Fruit fly (Drosophila melanogaster) whole organism, embryonic: ENCODE measurements around the gene Est-Q.

ENCODE experiments used
- Adf1 ChIP-seq: fragments of 200-800 bp; sonication (Bioruptor generic); IDR thresholded peaks from 2 replicates; pipeline ENCODE4 v1.3.6; 2022; ENCODE audit warnings: missing biosample characterization, missing genetic modification characterization
- Asciz ChIP-seq: fragments of 200-800 bp; sonication (Bioruptor generic); optimal IDR thresholded peaks from 2 replicates; lab custom pipeline; 2017; ENCODE audit warnings: missing biosample characterization, mild to moderate bottlenecking, missing genetic modification characterization, missing genetic modification reagents
- Bdp1 ChIP-seq: fragments of 200-800 bp; sonication (Bioruptor generic); optimal IDR thresholded peaks from 3 replicates; lab custom pipeline; 2016; ENCODE audit warnings: missing biosample characterization, missing genetic modification characterization
- CG10147 ChIP-seq: fragments of 200-800 bp; sonication (Bioruptor generic); optimal IDR thresholded peaks from 2 replicates; lab custom pipeline; 2019; ENCODE audit warnings: missing biosample characterization, mild to moderate bottlenecking, missing genetic modification characterization, moderate library complexity
- CG1024 ChIP-seq: fragments of 200-800 bp; sonication (Bioruptor generic); IDR thresholded peaks from 2 replicates; pipeline ENCODE4 v1.3.6; 2022; ENCODE audit warnings: missing biosample characterization, missing genetic modification characterization
- CG10431 ChIP-seq: fragments of 200-800 bp; sonication (Bioruptor generic); optimal IDR thresholded peaks from 3 replicates; lab custom pipeline; 2018; ENCODE audit warnings: missing biosample characterization, mild to moderate bottlenecking, missing genetic modification characterization
- CG10462 ChIP-seq: fragments of 200-800 bp; sonication (Bioruptor generic); optimal IDR thresholded peaks from 2 replicates; lab custom pipeline; 2016; ENCODE audit warnings: missing biosample characterization, missing genetic modification characterization
- CG11695 ChIP-seq: fragments of 200-800 bp; sonication (Bioruptor generic); IDR thresholded peaks from 3 replicates; pipeline ENCODE4 v1.3.6; 2022; ENCODE audit warnings: missing biosample characterization, missing genetic modification characterization
- CG12769 ChIP-seq: fragments of 200-800 bp; sonication (Bioruptor generic); optimal IDR thresholded peaks from 2 replicates; lab custom pipeline; 2019; ENCODE audit warnings: missing biosample characterization, mild to moderate bottlenecking, missing genetic modification characterization, moderate library complexity
- CG13775 ChIP-seq: fragments of 200-800 bp; sonication (Bioruptor generic); optimal IDR thresholded peaks from 3 replicates; lab custom pipeline; 2017; ENCODE audit warnings: missing biosample characterization, mild to moderate bottlenecking, missing genetic modification characterization
- CG15601 ChIP-seq: fragments of 200-800 bp; sonication (Bioruptor generic); optimal IDR thresholded peaks from 3 replicates; lab custom pipeline; 2019; ENCODE audit warnings: missing biosample characterization, mild to moderate bottlenecking, missing genetic modification characterization, moderate library complexity
- CG17385 ChIP-seq: fragments of 200-800 bp; sonication (Bioruptor generic); optimal IDR thresholded peaks from 3 replicates; lab custom pipeline; 2018; ENCODE audit warnings: missing biosample characterization, mild to moderate bottlenecking, missing genetic modification characterization
- CG17802 ChIP-seq: fragments of 200-800 bp; sonication (Bioruptor generic); optimal IDR thresholded peaks from 2 replicates; lab custom pipeline; 2018; ENCODE audit warnings: missing biosample characterization, mild to moderate bottlenecking, missing genetic modification characterization, moderate library complexity
- CG1792 ChIP-seq: fragments of 200-800 bp; sonication (Bioruptor generic); optimal IDR thresholded peaks from 2 replicates; lab custom pipeline; 2016; ENCODE audit warnings: missing biosample characterization, missing genetic modification characterization
- CG18764 ChIP-seq: fragments of 200-800 bp; sonication (Bioruptor generic); optimal IDR thresholded peaks from 3 replicates; lab custom pipeline; 2016; ENCODE audit warnings: missing biosample characterization, missing genetic modification characterization
- CG2116 ChIP-seq: fragments of 200-800 bp; sonication (Bioruptor generic); optimal IDR thresholded peaks from 3 replicates; lab custom pipeline; 2018; ENCODE audit warnings: missing biosample characterization, mild to moderate bottlenecking, missing genetic modification characterization
- CG2120 ChIP-seq: fragments of 200-800 bp; sonication (Bioruptor generic); optimal IDR thresholded peaks from 3 replicates; lab custom pipeline; 2016; ENCODE audit warnings: missing biosample characterization, missing genetic modification characterization
- CG30403 ChIP-seq: fragments of 200-800 bp; sonication (Bioruptor generic); optimal IDR thresholded peaks from 3 replicates; lab custom pipeline; 2016; ENCODE audit warnings: missing biosample characterization, missing genetic modification characterization
- CG31441 ChIP-seq: fragments of 200-800 bp; sonication (Bioruptor generic); IDR thresholded peaks from 2 replicates; pipeline ENCODE4 v1.3.6; 2022; ENCODE audit warnings: missing biosample characterization, missing genetic modification characterization
- CG32532 ChIP-seq: fragments of 200-800 bp; sonication (Bioruptor generic); IDR thresholded peaks from 2 replicates; pipeline ENCODE4 v1.3.6; 2022; ENCODE audit warnings: missing biosample characterization, missing genetic modification characterization
- CG34224 ChIP-seq: fragments of 200-800 bp; sonication (Bioruptor generic); IDR thresholded peaks from 3 replicates; pipeline ENCODE4 v1.3.6; 2022; ENCODE audit warnings: missing biosample characterization, missing genetic modification characterization; ENCODE audit not compliant: partially characterized antibody
- CG6175 ChIP-seq: fragments of 200-800 bp; sonication (Bioruptor generic); IDR thresholded peaks from 3 replicates; pipeline ENCODE4 v1.3.6; 2022; ENCODE audit warnings: missing biosample characterization, missing genetic modification characterization
- CG8478 ChIP-seq: fragments of >200 bp; optimal IDR thresholded peaks from 2 replicates; lab custom pipeline; 2018
- CG9215 ChIP-seq: fragments of 200-800 bp; sonication (Bioruptor generic); IDR thresholded peaks from 2 replicates; pipeline ENCODE4 v1.3.6; 2022; ENCODE audit warnings: missing biosample characterization, missing genetic modification characterization
- CTCF ChIP-seq: fragments of 200-800 bp; sonication (Bioruptor generic); optimal IDR thresholded peaks from 2 replicates; lab custom pipeline; 2017; ENCODE audit warnings: missing biosample characterization, mild to moderate bottlenecking, missing genetic modification characterization, moderate library complexity
- D19B ChIP-seq: fragments of 200-800 bp; sonication (Bioruptor generic); optimal IDR thresholded peaks from 2 replicates; lab custom pipeline; 2017; ENCODE audit warnings: missing biosample characterization, mild to moderate bottlenecking, missing genetic modification characterization
- Doc2 ChIP-seq: fragments of 200-800 bp; sonication (Bioruptor generic); IDR thresholded peaks from 2 replicates; pipeline ENCODE4 v1.3.6; 2022; ENCODE audit warnings: missing biosample characterization, missing genetic modification characterization
- Dref ChIP-seq: fragments of 200-800 bp; sonication (Bioruptor generic); IDR thresholded peaks from 2 replicates; pipeline ENCODE4 v1.3.6; 2022; ENCODE audit warnings: missing biosample characterization, missing genetic modification characterization
- ERR ChIP-seq: fragments of 200-800 bp; sonication (Bioruptor generic); optimal IDR thresholded peaks from 2 replicates; lab custom pipeline; 2016; ENCODE audit warnings: missing biosample characterization, missing genetic modification characterization
- Fer1 ChIP-seq: fragments of 200-800 bp; sonication (Bioruptor generic); optimal IDR thresholded peaks from 2 replicates; lab custom pipeline; 2017; ENCODE audit warnings: missing biosample characterization, mild to moderate bottlenecking, missing genetic modification characterization
- HmgD ChIP-seq: fragments of 200-800 bp; sonication (Bioruptor generic); optimal IDR thresholded peaks from 3 replicates; lab custom pipeline; 2016; ENCODE audit warnings: missing biosample characterization, missing genetic modification characterization
- Lhr ChIP-seq: fragments of 200-800 bp; sonication (Bioruptor generic); optimal IDR thresholded peaks from 3 replicates; lab custom pipeline; 2017; ENCODE audit warnings: mild to moderate bottlenecking, missing biosample characterization, missing genetic modification reagents, missing genetic modification characterization
- Myb ChIP-seq: fragments of 200-800 bp; sonication (Bioruptor generic); optimal IDR thresholded peaks from 2 replicates; lab custom pipeline; 2016; ENCODE audit warnings: missing biosample characterization, missing genetic modification characterization
- NK7.1 ChIP-seq: fragments of 200-800 bp; sonication (Bioruptor generic); optimal IDR thresholded peaks from 3 replicates; lab custom pipeline; 2016; ENCODE audit warnings: missing biosample characterization, missing genetic modification characterization
- Ravus ChIP-seq: fragments of 200-800 bp; sonication (Bioruptor generic); IDR thresholded peaks from 2 replicates; pipeline ENCODE4 v1.3.6; 2022; ENCODE audit warnings: missing biosample characterization, missing genetic modification characterization
- ab ChIP-seq: fragments of 200-800 bp; sonication (Bioruptor generic); optimal IDR thresholded peaks from 2 replicates; lab custom pipeline; 2016; ENCODE audit warnings: missing biosample characterization, missing genetic modification characterization
- bowl ChIP-seq: fragments of 200-800 bp; sonication (Bioruptor generic); IDR thresholded peaks from 2 replicates; pipeline ENCODE4 v1.3.6; 2022; ENCODE audit warnings: missing biosample characterization, missing genetic modification characterization
- br ChIP-seq: fragments of >200 bp; optimal IDR thresholded peaks from 2 replicates; lab custom pipeline; 2017
- cas ChIP-seq: fragments of 200-800 bp; sonication (Bioruptor generic); IDR thresholded peaks from 2 replicates; pipeline ENCODE4 v1.3.6; 2022; ENCODE audit warnings: missing biosample characterization, missing genetic modification characterization
- crp ChIP-seq, 2 experiments: fragments of 200-800 bp; sonication (Bioruptor generic); optimal IDR thresholded peaks; 2 replicates in 1 of 2; 3 replicates in 1 of 2; lab custom pipeline; 2017; ENCODE audit warnings: missing biosample characterization in 2 of 2, missing genetic modification characterization in 2 of 2, mild to moderate bottlenecking in 1 of 2, moderate library complexity in 1 of 2
- da ChIP-seq: fragments of 200-800 bp; sonication (Bioruptor generic); optimal IDR thresholded peaks from 2 replicates; lab custom pipeline; 2016; ENCODE audit warnings: missing biosample characterization, missing genetic modification characterization
- dpn ChIP-seq, 2 experiments: fragments of 200-800 bp; sonication (Bioruptor generic); optimal IDR thresholded peaks; 3 replicates each; lab custom pipeline; 2016; ENCODE audit warnings: missing biosample characterization in 2 of 2, missing genetic modification characterization in 2 of 2
- ewg ChIP-seq: fragments of 200-800 bp; sonication (Bioruptor generic); optimal IDR thresholded peaks from 3 replicates; lab custom pipeline; 2017; ENCODE audit warnings: mild to moderate bottlenecking, missing biosample characterization, missing genetic modification reagents, missing genetic modification characterization
- inv ChIP-seq: fragments of 200-800 bp; sonication (Bioruptor generic); IDR thresholded peaks from 2 replicates; pipeline ENCODE4 v1.3.6; 2022; ENCODE audit warnings: missing biosample characterization, missing genetic modification characterization; ENCODE audit not compliant: partially characterized antibody
- row ChIP-seq: fragments of 200-800 bp; sonication (Bioruptor generic); IDR thresholded peaks from 3 replicates; pipeline ENCODE4 v1.3.6; 2022; ENCODE audit warnings: missing biosample characterization, missing genetic modification characterization
- sens ChIP-seq: fragments of 200-800 bp; sonication (Bioruptor generic); peaks from one replicate; lab custom pipeline; 2016; ENCODE audit warnings: missing biosample characterization, missing genetic modification characterization
- sisA ChIP-seq: fragments of 200-800 bp; sonication (Bioruptor generic); IDR thresholded peaks from 2 replicates; pipeline ENCODE4 v1.3.6; 2022; ENCODE audit warnings: missing biosample characterization, missing genetic modification characterization
- sob ChIP-seq: fragments of 200-800 bp; sonication (Bioruptor generic); IDR thresholded peaks from 2 replicates; pipeline ENCODE4 v1.3.6; 2022; ENCODE audit warnings: missing biosample characterization, missing genetic modification characterization
- unc-4 ChIP-seq: fragments of 200-800 bp; sonication (Bioruptor generic); IDR thresholded peaks from 2 replicates; pipeline ENCODE4 v1.3.6; 2022; ENCODE audit warnings: missing biosample characterization, missing genetic modification characterization; ENCODE audit not compliant: partially characterized antibody
- unpg ChIP-seq: fragments of 200-800 bp; sonication (Bioruptor generic); optimal IDR thresholded peaks from 3 replicates; lab custom pipeline; 2018; ENCODE audit warnings: missing biosample characterization, mild to moderate bottlenecking, missing genetic modification characterization, moderate library complexity
- vfl ChIP-seq: fragments of 200-800 bp; sonication (Bioruptor generic); optimal IDR thresholded peaks from 2 replicates; lab custom pipeline; 2016; ENCODE audit warnings: missing biosample characterization, missing genetic modification characterization
- wor ChIP-seq: fragments of 200-800 bp; sonication (Bioruptor generic); IDR thresholded peaks from 2 replicates; pipeline ENCODE4 v1.3.6; 2022; ENCODE audit warnings: missing biosample characterization, missing genetic modification characterization

Gene Est-Q

DNA sequence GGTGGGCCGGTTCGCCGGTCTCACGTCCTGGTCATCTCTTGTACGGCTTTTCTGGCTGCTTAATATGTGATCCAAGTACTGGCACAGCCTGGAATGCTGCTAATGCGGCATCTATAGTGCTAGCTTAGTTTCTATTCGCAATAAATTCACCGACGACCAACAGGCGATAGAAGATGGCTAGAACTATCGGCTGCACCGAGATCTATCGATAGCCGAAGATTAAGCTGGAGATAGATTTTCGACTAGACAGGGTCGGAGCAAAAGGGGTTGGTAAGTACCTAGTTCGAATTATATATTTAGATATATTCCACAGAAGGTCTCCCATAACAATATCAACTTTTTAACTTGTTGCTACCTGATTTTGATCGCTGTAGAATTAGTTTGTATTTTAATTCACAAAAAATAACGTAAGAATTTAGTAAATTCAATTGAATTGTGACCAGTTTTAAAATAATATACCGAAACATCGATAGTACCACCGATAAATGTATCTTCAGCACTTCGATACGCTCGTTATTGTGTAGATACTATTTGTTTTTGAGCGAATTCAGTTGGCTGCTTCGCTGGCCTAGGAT lies 6.2 kb downstream of the Est-Q start, which contains the start of the genes Glg1 and M6 (continued):
- TF ChIP-seq crp (GFP tag; optimal IDR thresholded peaks at IDR 0.05; lab: Kevin White, UChicago) (peak in 1 of 2 experiments; percentile 29), CG10147 (GFP tag; lab: Kevin White, UChicago) (peak; percentile 68), CG1792 (GFP tag; lab: Kevin White, UChicago) (peak; percentile 27), CG31441 (GFP tag; lab: Robert Waterston, UW) (no peak; the same call in 1 of the 2 replicates), CG32532 (GFP tag; lab: Robert Waterston, UW) (peak; percentile 65), Bdp1 (GFP tag; lab: Kevin White, UChicago) (peak; percentile 38), CG2120 (GFP tag; lab: Kevin White, UChicago) (peak; percentile 89), Doc2 (GFP tag; lab: Robert Waterston, UW) (no peak), inv (GFP tag; lab: Robert Waterston, UW) (peak; percentile 92), Fer1 (GFP tag; lab: Kevin White, UChicago) (peak; percentile 73), CG6175 (no peak), sob (GFP tag; lab: Robert Waterston, UW) (peak; percentile 69), sisA (GFP tag; lab: Robert Waterston, UW) (peak; percentile 17; the same call in 1 of the 2 replicates), HmgD (GFP tag; lab: Kevin White, UChicago) (peak; percentile 42), unpg (GFP tag; lab: Kevin White, UChicago) (peak; percentile 54), Ravus (GFP tag; lab: Robert Waterston, UW) (0 out of 2 replicates have a peak, but pooled peaks have one; percentile 12), bowl (no peak), row (GFP tag; lab: Robert Waterston, UW) (peak; percentile 96), Dref (peak; percentile 89), CG9215 (peak; percentile 66), vfl (peak; percentile 57), unc-4 (GFP tag; lab: Robert Waterston, UW) (peak; percentile 93), CTCF (peak; percentile 63), dpn (GFP tag; optimal IDR thresholded peaks at IDR 0.05; lab: Kevin White, UChicago) (peak; percentile 65 to 74), CG18764 (GFP tag; lab: Kevin White, UChicago) (peak; percentile 34), wor (no peak), CG13775 (peak; percentile 72), Lhr (peak; percentile 49), ab (GFP tag; lab: Kevin White, UChicago) (peak; percentile 13), CG17385 (GFP tag; lab: Kevin White, UChicago) (peak; percentile 63), Adf1 (GFP tag; lab: Robert Waterston, UW) (peak; percentile 41; the same call in 1 of the 2 replicates), da (GFP tag; lab: Kevin White, UChicago) (peak; percentile 15), CG11695 (GFP tag; lab: Robert Waterston, UW) (peak; percentile 54; the same call in 2 of the 3 replicates), sens (peak; percentile 95), CG30403 (GFP tag; lab: Kevin White, UChicago) (peak; percentile 82), CG1024 (GFP tag; lab: Robert Waterston, UW) (peak; percentile 33; the same call in 1 of the 2 replicates), CG2116 (GFP tag; lab: Kevin White, UChicago) (peak; percentile 80), NK7.1 (no peak), D19B (GFP tag; lab: Kevin White, UChicago) (peak; percentile 21), CG17802 (tag; lab: Kevin White, UChicago) (peak; percentile 18), CG12769 (tag; lab: Kevin White, UChicago) (peak; percentile 80), CG8478 (lab: Kevin White, UChicago) (no peak), ERR (GFP tag; lab: Kevin White, UChicago) (peak; percentile 34), CG15601 (tag; lab: Kevin White, UChicago) (peak; percentile 56), CG34224 (peak; percentile 89), CG10462 (GFP tag; lab: Kevin White, UChicago) (peak; percentile 38), Asciz (GFP tag; lab: Kevin White, UChicago) (peak; percentile 39), br (lab: Kevin White, UChicago) (no peak), cas (GFP tag; lab: Robert Waterston, UW) (no peak), CG10431 (GFP tag; lab: Kevin White, UChicago) (no peak), Myb (peak; percentile 70), ewg (GFP tag; lab: Kevin White, UChicago) (peak; percentile 38)
